ENCODE assay signal across 1 fruit fly cellular context in the genomic region with DNA sequence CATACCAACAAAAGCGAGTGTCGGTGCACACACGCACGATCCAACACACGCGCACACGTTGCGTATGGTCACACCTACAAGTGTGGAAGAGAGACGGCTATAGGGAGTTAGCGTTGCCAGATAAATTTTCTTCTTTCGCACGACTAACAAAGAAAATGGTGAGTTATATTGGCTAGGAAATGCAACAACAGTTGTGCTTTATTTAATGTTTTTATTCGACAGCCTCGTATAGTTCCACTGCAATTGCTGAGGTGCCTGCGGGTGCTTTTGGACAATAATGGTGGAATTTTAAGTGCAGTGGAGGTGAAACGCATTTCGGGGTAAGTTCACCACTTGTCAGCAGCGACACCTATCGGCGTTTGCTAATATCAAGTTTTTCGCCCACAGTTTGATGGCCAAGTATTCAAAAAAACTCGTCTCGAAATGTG.
A peak's percentile ranks its signal among the peaks of the same experiment; 100 is the strongest.
TF ChIP-seq lines count a peak whose summit lies in the region.

No protein-coding gene starts in this region.

TF ChIP-seq in whole organism, embryonic, 481 proteins besides CTCF, POLR2A, EP300 and RAD21 (continued from another document and continues in another):
- TF ChIP-seq Dek (tag; optimal IDR thresholded peaks at IDR 0.05; lab: Kevin White, UChicago), result no peak
- TF ChIP-seq CG30403 (GFP tag; optimal IDR thresholded peaks at IDR 0.05; lab: Kevin White, UChicago), result no peak
- no peak for TF ChIP-seq CG17912 (GFP tag; optimal IDR thresholded peaks at IDR 0.05; lab: Kevin White, UChicago)
- no peak for TF ChIP-seq cwo (GFP tag; optimal IDR thresholded peaks at IDR 0.05; lab: Kevin White, UChicago)
- TF ChIP-seq zf30C (GFP tag; optimal IDR thresholded peaks at IDR 0.05; lab: Kevin White, UChicago), result no peak
- no peak for TF ChIP-seq oc (tag; optimal IDR thresholded peaks at IDR 0.05; lab: Kevin White, UChicago)
- peak; percentile 51; the same call in 1 of the 2 replicates for TF ChIP-seq NFAT (GFP tag; IDR thresholded peaks at IDR 0.05; lab: Robert Waterston, UW)
- no peak for TF ChIP-seq CG8924 (tag; optimal IDR thresholded peaks at IDR 0.05; lab: Kevin White, UChicago)
- TF ChIP-seq Sox100B (GFP tag; optimal IDR thresholded peaks at IDR 0.05; lab: Kevin White, UChicago), result no peak
- no peak for TF ChIP-seq Oli (tag; optimal IDR thresholded peaks at IDR 0.05; lab: Kevin White, UChicago)
- no peak for TF ChIP-seq gcm2 (GFP tag; optimal IDR thresholded peaks at IDR 0.05; lab: Kevin White, UChicago)
- TF ChIP-seq CG13775 (GFP tag; optimal IDR thresholded peaks at IDR 0.05; lab: Kevin White, UChicago), result no peak
- no peak for TF ChIP-seq CG18262 (tag; optimal IDR thresholded peaks at IDR 0.05; lab: Kevin White, UChicago)
- TF ChIP-seq CG2678 (tag; optimal IDR thresholded peaks at IDR 0.05; lab: Kevin White, UChicago), result no peak
- TF ChIP-seq mam (GFP tag; optimal IDR thresholded peaks at IDR 0.05; lab: Kevin White, UChicago), result no peak
- TF ChIP-seq psq (GFP tag; optimal IDR thresholded peaks at IDR 0.05; lab: Kevin White, UChicago), result no peak
- no peak for TF ChIP-seq CG7271 (tag; optimal IDR thresholded peaks at IDR 0.05; lab: Kevin White, UChicago)
- peak; percentile 88 for TF ChIP-seq CG8478 (optimal IDR thresholded peaks at IDR 0.05; lab: Kevin White, UChicago)
- TF ChIP-seq cato (GFP tag; optimal IDR thresholded peaks at IDR 0.05; lab: Kevin White, UChicago; ENCODE audit: borderline replicate concordance), result no peak
- no peak for TF ChIP-seq gcm (GFP tag; optimal IDR thresholded peaks at IDR 0.05; lab: Kevin White, UChicago)
- TF ChIP-seq esg (GFP tag; conservative IDR thresholded peaks at IDR 0.05; lab: Robert Waterston, UW), result no peak
- no peak for TF ChIP-seq CG16815 (GFP tag; optimal IDR thresholded peaks at IDR 0.05; lab: Kevin White, UChicago)
- TF ChIP-seq Stat92E (GFP tag; optimal IDR thresholded peaks at IDR 0.05; lab: Kevin White, UChicago), result no peak
- TF ChIP-seq ranshi (GFP tag; IDR thresholded peaks at IDR 0.05; lab: Robert Waterston, UW), result 0 out of 2 replicates have a peak, but pooled peaks have one; percentile 33
- TF ChIP-seq Fer2 (tag; optimal IDR thresholded peaks at IDR 0.05; lab: Kevin White, UChicago), result no peak
- TF ChIP-seq Scr (GFP tag; IDR thresholded peaks at IDR 0.05; lab: Robert Waterston, UW; ENCODE audit: partially characterized antibody), result no peak
- TF ChIP-seq Nf-YB (GFP tag; optimal IDR thresholded peaks at IDR 0.05; lab: Kevin White, UChicago), result no peak
- TF ChIP-seq HLH4C (GFP tag; IDR thresholded peaks at IDR 0.05; lab: Robert Waterston, UW; ENCODE audit: partially characterized antibody), result peak; percentile 20; the same call in 1 of the 3 replicates
- no peak for TF ChIP-seq corto (GFP tag; optimal IDR thresholded peaks at IDR 0.05; lab: Kevin White, UChicago)
- no peak for TF ChIP-seq Rx (GFP tag; IDR thresholded peaks at IDR 0.05; lab: Robert Waterston, UW)
- no peak for TF ChIP-seq CG11695 (GFP tag; IDR thresholded peaks at IDR 0.05; lab: Robert Waterston, UW)
- TF ChIP-seq CG4730 (GFP tag; IDR thresholded peaks at IDR 0.05; lab: Robert Waterston, UW), result no peak
- no peak for TF ChIP-seq CG6272 (GFP tag; IDR thresholded peaks at IDR 0.05; lab: Robert Waterston, UW)
- peak; percentile 39 for TF ChIP-seq CG9609 (GFP tag; optimal IDR thresholded peaks at IDR 0.05; lab: Kevin White, UChicago)
- TF ChIP-seq CG4854 (GFP tag; optimal IDR thresholded peaks at IDR 0.05; lab: Kevin White, UChicago), result no peak
- peak; percentile 54 for TF ChIP-seq CrebB (tag; optimal IDR thresholded peaks at IDR 0.05; lab: Kevin White, UChicago)
- no peak for TF ChIP-seq da (GFP tag; optimal IDR thresholded peaks at IDR 0.05; lab: Kevin White, UChicago)
- no peak for TF ChIP-seq CG10979 (tag; optimal IDR thresholded peaks at IDR 0.05; lab: Kevin White, UChicago)
- TF ChIP-seq Aef1 (GFP tag; IDR thresholded peaks at IDR 0.05; lab: Robert Waterston, UW), result no peak
- no peak for TF ChIP-seq pb (GFP tag; optimal IDR thresholded peaks at IDR 0.05; lab: Kevin White, UChicago)
- TF ChIP-seq ftz-f1 (GFP tag; optimal IDR thresholded peaks at IDR 0.05; lab: Kevin White, UChicago), result peak; percentile 30
- TF ChIP-seq lilli (GFP tag; optimal IDR thresholded peaks at IDR 0.05; lab: Kevin White, UChicago), result peak; percentile 41
- TF ChIP-seq D (optimal IDR thresholded peaks at IDR 0.05; lab: Kevin White, UChicago), result peak; percentile 40
- TF ChIP-seq D (GFP tag; optimal IDR thresholded peaks at IDR 0.05; lab: Kevin White, UChicago), result no peak
- TF ChIP-seq CkIIα-i1 (GFP tag; IDR thresholded peaks at IDR 0.05; lab: Robert Waterston, UW), result no peak
- TF ChIP-seq Hmr (GFP tag; optimal IDR thresholded peaks at IDR 0.05; lab: Kevin White, UChicago), result peak; percentile 31
- TF ChIP-seq p53 (GFP tag; optimal IDR thresholded peaks at IDR 0.05; lab: Kevin White, UChicago), result peak; percentile 54
- peak; percentile 25 for TF ChIP-seq nmo (GFP tag; optimal IDR thresholded peaks at IDR 0.05; lab: Kevin White, UChicago)
- TF ChIP-seq CG31441 (GFP tag; IDR thresholded peaks at IDR 0.05; lab: Robert Waterston, UW), result no peak
- TF ChIP-seq CG9797 (GFP tag; optimal IDR thresholded peaks at IDR 0.05; lab: Kevin White, UChicago), result peak; percentile 76
- no peak for TF ChIP-seq CG10431 (GFP tag; optimal IDR thresholded peaks at IDR 0.05; lab: Kevin White, UChicago)
- TF ChIP-seq CG17802 (tag; optimal IDR thresholded peaks at IDR 0.05; lab: Kevin White, UChicago), result no peak
- peak; percentile 66 for TF ChIP-seq ato (GFP tag; IDR thresholded peaks at IDR 0.05; lab: Robert Waterston, UW; ENCODE audit: partially characterized antibody)
- TF ChIP-seq CG10543 (GFP tag; optimal IDR thresholded peaks at IDR 0.05; lab: Kevin White, UChicago), result peak; percentile 0
- no peak for TF ChIP-seq seq (GFP tag; IDR thresholded peaks at IDR 0.05; lab: Robert Waterston, UW)
- TF ChIP-seq CG2199 (GFP tag; IDR thresholded peaks at IDR 0.05; lab: Robert Waterston, UW), result peak; percentile 61; the same call in 1 of the 3 replicates
- TF ChIP-seq Pdp1 (GFP tag; optimal IDR thresholded peaks at IDR 0.05; lab: Kevin White, UChicago), result peak in 1 of 2 experiments; percentile 7
- peak; percentile 18 for TF ChIP-seq CG2712 (tag; optimal IDR thresholded peaks at IDR 0.05; lab: Kevin White, UChicago)
- peak; percentile 37 for TF ChIP-seq Rfx (GFP tag; IDR thresholded peaks at IDR 0.05; lab: Robert Waterston, UW)
- no peak for TF ChIP-seq abd-A (tag; optimal IDR thresholded peaks at IDR 0.05; lab: Kevin White, UChicago)
- TF ChIP-seq CG6683 (GFP tag; optimal IDR thresholded peaks at IDR 0.05; lab: Kevin White, UChicago), result no peak
- no peak for TF ChIP-seq CG7839 (tag; optimal IDR thresholded peaks at IDR 0.05; lab: Kevin White, UChicago)
- peak; percentile 31 for TF ChIP-seq CG14710 (tag; optimal IDR thresholded peaks at IDR 0.05; lab: Kevin White, UChicago)
- TF ChIP-seq Bteb2 (GFP tag; optimal IDR thresholded peaks at IDR 0.05; lab: Kevin White, UChicago), result no peak
- no peak for TF ChIP-seq Six4 (GFP tag; optimal IDR thresholded peaks at IDR 0.05; lab: Kevin White, UChicago)
- no peak for TF ChIP-seq gro (GFP tag; optimal IDR thresholded peaks at IDR 0.05; lab: Kevin White, UChicago)
- TF ChIP-seq Atf-2 (GFP tag; optimal IDR thresholded peaks at IDR 0.05; lab: Kevin White, UChicago), result no peak
- no peak for TF ChIP-seq schlank (tag; optimal IDR thresholded peaks at IDR 0.05; lab: Kevin White, UChicago)
- TF ChIP-seq MTF-1 (GFP tag; optimal IDR thresholded peaks at IDR 0.05; lab: Kevin White, UChicago; ENCODE audit: borderline replicate concordance), result no peak
- TF ChIP-seq twi (tag; optimal IDR thresholded peaks at IDR 0.05; lab: Kevin White, UChicago), result no peak
- 0 out of 3 replicates have a peak, but pooled peaks have one; percentile 27 for TF ChIP-seq CG11456 (GFP tag; IDR thresholded peaks at IDR 0.05; lab: Robert Waterston, UW)
- TF ChIP-seq E2f1 (GFP tag; IDR thresholded peaks at IDR 0.05; lab: Robert Waterston, UW), result no peak
- peak; percentile 4 for TF ChIP-seq CG13624 (GFP tag; optimal IDR thresholded peaks at IDR 0.05; lab: Kevin White, UChicago)
- TF ChIP-seq Lim3 (GFP tag; IDR thresholded peaks at IDR 0.05; lab: Robert Waterston, UW), result no peak
- TF ChIP-seq CG10147 (GFP tag; optimal IDR thresholded peaks at IDR 0.05; lab: Kevin White, UChicago), result no peak
- TF ChIP-seq Camta (GFP tag; optimal IDR thresholded peaks at IDR 0.05; lab: Kevin White, UChicago), result no peak
- TF ChIP-seq Hr78 (GFP tag; optimal IDR thresholded peaks at IDR 0.05; lab: Kevin White, UChicago), result no peak
- TF ChIP-seq pzg (GFP tag; optimal IDR thresholded peaks at IDR 0.05; lab: Kevin White, UChicago), result peak; percentile 65
- no peak for TF ChIP-seq CG7372 (GFP tag; IDR thresholded peaks at IDR 0.05; lab: Robert Waterston, UW)
- no peak for TF ChIP-seq CG12299 (tag; optimal IDR thresholded peaks at IDR 0.05; lab: Kevin White, UChicago)
- no peak for TF ChIP-seq CG3726 (GFP tag; IDR thresholded peaks at IDR 0.05; lab: Robert Waterston, UW)
- TF ChIP-seq so (GFP tag; IDR thresholded peaks at IDR 0.05; lab: Robert Waterston, UW), result no peak
- no peak for TF ChIP-seq lbe (GFP tag; optimal IDR thresholded peaks at IDR 0.05; lab: Kevin White, UChicago)
- TF ChIP-seq Gug (GFP tag; IDR thresholded peaks at IDR 0.05; lab: Robert Waterston, UW), result no peak
- TF ChIP-seq chinmo (GFP tag; IDR thresholded peaks at IDR 0.05; lab: Robert Waterston, UW; ENCODE audit: partially characterized antibody), result no peak
- no peak for TF ChIP-seq NK7.1 (GFP tag; optimal IDR thresholded peaks at IDR 0.05; lab: Kevin White, UChicago)
- TF ChIP-seq CG18011 (GFP tag; optimal IDR thresholded peaks at IDR 0.05; lab: Kevin White, UChicago), result no peak
- TF ChIP-seq Ada2b (GFP tag; IDR thresholded peaks at IDR 0.05; lab: Robert Waterston, UW), result no peak
- TF ChIP-seq MESR4 (GFP tag; optimal IDR thresholded peaks at IDR 0.05; lab: Kevin White, UChicago), result peak; percentile 51
- no peak for TF ChIP-seq pan (optimal IDR thresholded peaks at IDR 0.05; lab: Kevin White, UChicago)
- no peak for TF ChIP-seq pan (GFP tag; optimal IDR thresholded peaks at IDR 0.05 in 1 of 2, IDR thresholded peaks at IDR 0.05 in 1 of 2)
- TF ChIP-seq en (GFP tag; optimal IDR thresholded peaks at IDR 0.05; lab: Kevin White, UChicago), result no peak
- no peak for TF ChIP-seq CG5245 (GFP tag; optimal IDR thresholded peaks at IDR 0.05; lab: Kevin White, UChicago)
- no peak for TF ChIP-seq croc (GFP tag; conservative IDR thresholded peaks at IDR 0.05; lab: Robert Waterston, UW)
- TF ChIP-seq CG12391 (tag; optimal IDR thresholded peaks at IDR 0.05; lab: Kevin White, UChicago), result no peak
- no peak for TF ChIP-seq sens-2 (GFP tag; IDR thresholded peaks at IDR 0.05; lab: Robert Waterston, UW)
- no peak for TF ChIP-seq stc (GFP tag; IDR thresholded peaks at IDR 0.05; lab: Robert Waterston, UW)
- TF ChIP-seq Lhr (GFP tag; optimal IDR thresholded peaks at IDR 0.05; lab: Kevin White, UChicago), result no peak
- no peak for TF ChIP-seq CG34376 (GFP tag; optimal IDR thresholded peaks at IDR 0.05; lab: Kevin White, UChicago)
- no peak for TF ChIP-seq CG15696 (tag; optimal IDR thresholded peaks at IDR 0.05; lab: Kevin White, UChicago)
- TF ChIP-seq CG1602 (GFP tag; optimal IDR thresholded peaks at IDR 0.05; lab: Kevin White, UChicago), result no peak
- TF ChIP-seq HLH54F (GFP tag; optimal IDR thresholded peaks at IDR 0.05; lab: Kevin White, UChicago), result no peak
- peak; percentile 0 for TF ChIP-seq nerfin-1 (tag; optimal IDR thresholded peaks at IDR 0.05; lab: Kevin White, UChicago)
- TF ChIP-seq danr (GFP tag; IDR thresholded peaks at IDR 0.05; lab: Robert Waterston, UW), result no peak
- no peak for TF ChIP-seq Mrtf (GFP tag; IDR thresholded peaks at IDR 0.05; lab: Robert Waterston, UW)
- no peak; the same call in 1 of the 2 replicates for TF ChIP-seq inv (GFP tag; IDR thresholded peaks at IDR 0.05; lab: Robert Waterston, UW; ENCODE audit: partially characterized antibody)
- no peak for TF ChIP-seq fd96Cb (tag; optimal IDR thresholded peaks at IDR 0.05; lab: Kevin White, UChicago)
- TF ChIP-seq CG7556 (GFP tag; optimal IDR thresholded peaks at IDR 0.05; lab: Kevin White, UChicago), result no peak
- TF ChIP-seq h (optimal IDR thresholded peaks at IDR 0.05; lab: Kevin White, UChicago), result no peak
- no peak for TF ChIP-seq CG14860 (GFP tag; IDR thresholded peaks at IDR 0.05; lab: Robert Waterston, UW; ENCODE audit: partially characterized antibody)
- TF ChIP-seq CG6765 (GFP tag; optimal IDR thresholded peaks at IDR 0.05; lab: Kevin White, UChicago), result no peak
- TF ChIP-seq CG10321 (GFP tag; IDR thresholded peaks at IDR 0.05; lab: Robert Waterston, UW), result peak; percentile 87
- peak; percentile 11 for TF ChIP-seq CG12155 (GFP tag; optimal IDR thresholded peaks at IDR 0.05; lab: Kevin White, UChicago)
- TF ChIP-seq CG11696 (GFP tag; IDR thresholded peaks at IDR 0.05; lab: Robert Waterston, UW), result no peak
- TF ChIP-seq jigr1 (GFP tag; IDR thresholded peaks at IDR 0.05; lab: Robert Waterston, UW), result no peak
- TF ChIP-seq Bdp1 (GFP tag; optimal IDR thresholded peaks at IDR 0.05; lab: Kevin White, UChicago), result no peak
- no peak for TF ChIP-seq Bgb (GFP tag; IDR thresholded peaks at IDR 0.05; lab: Robert Waterston, UW; ENCODE audit: partially characterized antibody)
- no peak for TF ChIP-seq CG11398 (GFP tag; optimal IDR thresholded peaks at IDR 0.05; lab: Kevin White, UChicago)
- TF ChIP-seq BtbVII (GFP tag; optimal IDR thresholded peaks at IDR 0.05; lab: Kevin White, UChicago), result no peak
- TF ChIP-seq NfI (GFP tag; optimal IDR thresholded peaks at IDR 0.05; lab: Kevin White, UChicago), result peak; percentile 14
- TF ChIP-seq insv (GFP tag; optimal IDR thresholded peaks at IDR 0.05; lab: Kevin White, UChicago), result no peak
- TF ChIP-seq CG6254 (GFP tag; optimal IDR thresholded peaks at IDR 0.05; lab: Kevin White, UChicago), result no peak
- TF ChIP-seq Jarid2 (GFP tag; optimal IDR thresholded peaks at IDR 0.05; lab: Kevin White, UChicago), result no peak
- TF ChIP-seq mld (GFP tag; IDR thresholded peaks at IDR 0.05; lab: Robert Waterston, UW; ENCODE audit: partially characterized antibody), result no peak
- TF ChIP-seq kah (GFP tag; optimal IDR thresholded peaks at IDR 0.05; lab: Kevin White, UChicago), result no peak
- peak; percentile 10; the same call in 1 of the 3 replicates for TF ChIP-seq CG16813 (GFP tag; IDR thresholded peaks at IDR 0.05; lab: Robert Waterston, UW; ENCODE audit: partially characterized antibody)
- no peak for TF ChIP-seq chm (GFP tag; IDR thresholded peaks at IDR 0.05; lab: Robert Waterston, UW)
- no peak for TF ChIP-seq br (optimal IDR thresholded peaks at IDR 0.05; lab: Kevin White, UChicago)
- TF ChIP-seq CG4328 (GFP tag; optimal IDR thresholded peaks at IDR 0.05; lab: Kevin White, UChicago), result no peak
- no peak for TF ChIP-seq ac (GFP tag; optimal IDR thresholded peaks at IDR 0.05; lab: Kevin White, UChicago)
- no peak for TF ChIP-seq CG6854 (GFP tag; optimal IDR thresholded peaks at IDR 0.05; lab: Kevin White, UChicago)
